Worm (Caenorhabditis elegans) whole organism, mixed stage, embryonic: Measurements from ENCODE around the gene ZK507.1.

Experiments used
- M03D4.4 ChIP-seq: sonication (generic microtip); optimal IDR thresholded peaks from 2 replicates; lab custom pipeline; 2017; ENCODE audit warnings: mild to moderate bottlenecking, missing genetic modification characterization, missing compliant biosample characterization
- bed-3 ChIP-seq: fragments of 200-800 bp; sonication (Bioruptor generic); optimal IDR thresholded peaks from 3 replicates; lab custom pipeline; 2018; ENCODE audit warnings: mild to moderate bottlenecking, missing genetic modification characterization, moderate library complexity, missing compliant biosample characterization
- blmp-1 ChIP-seq: fragments of 150-350 bp; optimal IDR thresholded peaks from 2 replicates; lab custom pipeline; 2014; ENCODE audit warnings: missing biosample characterization, missing genetic modification characterization
- ceh-43 ChIP-seq: fragments of 200-800 bp; sonication (Bioruptor generic); optimal IDR thresholded peaks from 2 replicates; lab custom pipeline; 2018; ENCODE audit warnings: mild to moderate bottlenecking, missing genetic modification characterization, moderate library complexity, missing compliant biosample characterization
- ceh-83 ChIP-seq: fragments of 200-800 bp; sonication (Bioruptor generic); optimal IDR thresholded peaks from 2 replicates; lab custom pipeline; 2018; ENCODE audit warnings: mild to moderate bottlenecking, missing genetic modification characterization, missing compliant biosample characterization
- ces-1 ChIP-seq: fragments of 150-350 bp; optimal IDR thresholded peaks from 2 replicates; lab custom pipeline; 2014; ENCODE audit warnings: missing biosample characterization, missing genetic modification reagents, missing genetic modification characterization
- cnd-1 ChIP-seq: fragments of 200-800 bp; sonication (Bioruptor generic); optimal IDR thresholded peaks from 2 replicates; lab custom pipeline; 2018; ENCODE audit warnings: mild to moderate bottlenecking, missing genetic modification characterization, missing compliant biosample characterization
- drap-1 ChIP-seq: fragments of 200-800 bp; sonication (Bioruptor generic); optimal IDR thresholded peaks from 3 replicates; lab custom pipeline; 2018; ENCODE audit warnings: mild to moderate bottlenecking, missing genetic modification characterization, missing compliant biosample characterization
- elt-1 ChIP-seq: sonication (generic microtip); optimal IDR thresholded peaks from 2 replicates; lab custom pipeline; 2017; ENCODE audit warnings: missing genetic modification characterization, mild to moderate bottlenecking, missing compliant biosample characterization, antibody characterized with exemption, moderate library complexity, borderline replicate concordance; ENCODE audit not compliant: insufficient read depth
- elt-3 ChIP-seq: fragments of 150-350 bp; optimal IDR thresholded peaks from 2 replicates; lab custom pipeline; 2014; ENCODE audit warnings: missing biosample characterization, missing genetic modification characterization
- flh-1 ChIP-seq: fragments of 200-800 bp; sonication (Bioruptor generic); optimal IDR thresholded peaks from 2 replicates; lab custom pipeline; 2018; ENCODE audit warnings: mild to moderate bottlenecking, missing genetic modification characterization, moderate library complexity, missing compliant biosample characterization
- lin-13 ChIP-seq: fragments of 150-350 bp; optimal IDR thresholded peaks from 2 replicates; lab custom pipeline; 2014; ENCODE audit warnings: missing biosample characterization, missing genetic modification characterization
- lsy-2 ChIP-seq: fragments of 150-350 bp; optimal IDR thresholded peaks from 2 replicates; lab custom pipeline; 2014; ENCODE audit warnings: missing biosample characterization, missing genetic modification characterization
- mep-1 ChIP-seq: fragments of 150-350 bp; optimal IDR thresholded peaks from 2 replicates; lab custom pipeline; 2017; ENCODE audit warnings: missing biosample characterization, missing genetic modification reagents, missing genetic modification characterization, inconsistent platforms
- mls-2 ChIP-seq: sonication (generic microtip); optimal IDR thresholded peaks from 2 replicates; lab custom pipeline; 2016; ENCODE audit warnings: mild to moderate bottlenecking, missing genetic modification characterization, moderate library complexity, missing compliant biosample characterization
- nhr-12 ChIP-seq: fragments of 150-350 bp; optimal IDR thresholded peaks from 2 replicates; lab custom pipeline; 2014; ENCODE audit warnings: missing biosample characterization, missing genetic modification characterization
- nhr-2 ChIP-seq: fragments of 150-350 bp; optimal IDR thresholded peaks from 2 replicates; lab custom pipeline; 2014; ENCODE audit warnings: missing biosample characterization, missing genetic modification characterization
- nhr-237 ChIP-seq: fragments of 150-350 bp; optimal IDR thresholded peaks from 2 replicates; lab custom pipeline; 2014; ENCODE audit warnings: missing biosample characterization, missing genetic modification characterization
- nhr-28 ChIP-seq: fragments of 150-350 bp; optimal IDR thresholded peaks from 2 replicates; lab custom pipeline; 2014; ENCODE audit warnings: missing biosample characterization, missing genetic modification characterization
- nhr-76 ChIP-seq: sonication (generic microtip); optimal IDR thresholded peaks from 2 replicates; lab custom pipeline; 2017; ENCODE audit warnings: missing biosample characterization, missing genetic modification characterization
- pha-4 ChIP-seq: fragments of 150-350 bp; optimal IDR thresholded peaks from 2 replicates; lab custom pipeline; 2018; ENCODE audit warnings: missing biosample characterization, missing genetic modification reagents, missing genetic modification characterization
- sem-2 ChIP-seq: fragments of 200-800 bp; sonication (Bioruptor generic); optimal IDR thresholded peaks from 2 replicates; lab custom pipeline; 2018; ENCODE audit warnings: mild to moderate bottlenecking, missing genetic modification characterization, missing compliant biosample characterization
- sptf-1 ChIP-seq: sonication (generic microtip); optimal IDR thresholded peaks from 2 replicates; lab custom pipeline; 2017; ENCODE audit warnings: mild to moderate bottlenecking, missing genetic modification characterization, moderate library complexity, missing compliant biosample characterization
- tbx-8 ChIP-seq: fragments of 200-800 bp; sonication (Bioruptor generic); optimal IDR thresholded peaks from 2 replicates; lab custom pipeline; 2018; ENCODE audit warnings: mild to moderate bottlenecking, missing genetic modification characterization, moderate library complexity, missing compliant biosample characterization
- unc-120 ChIP-seq: sonication (generic microtip); optimal IDR thresholded peaks from 2 replicates; lab custom pipeline; 2017; ENCODE audit warnings: missing genetic modification characterization, missing compliant biosample characterization; ENCODE audit not compliant: poor library complexity, severe bottlenecking
- unc-39 ChIP-seq: fragments of 150-350 bp; optimal IDR thresholded peaks from 2 replicates; lab custom pipeline; 2014; ENCODE audit warnings: missing biosample characterization, missing genetic modification characterization
- unc-62 ChIP-seq: fragments of 150-350 bp; optimal IDR thresholded peaks from 2 replicates; lab custom pipeline; 2014; ENCODE audit warnings: missing biosample characterization, missing genetic modification reagents, missing genetic modification characterization
- zip-8 ChIP-seq: fragments of 150-350 bp; optimal IDR thresholded peaks from 2 replicates; lab custom pipeline; 2014; ENCODE audit warnings: missing biosample characterization, missing genetic modification characterization

The ZK507.1 gene

DNA sequence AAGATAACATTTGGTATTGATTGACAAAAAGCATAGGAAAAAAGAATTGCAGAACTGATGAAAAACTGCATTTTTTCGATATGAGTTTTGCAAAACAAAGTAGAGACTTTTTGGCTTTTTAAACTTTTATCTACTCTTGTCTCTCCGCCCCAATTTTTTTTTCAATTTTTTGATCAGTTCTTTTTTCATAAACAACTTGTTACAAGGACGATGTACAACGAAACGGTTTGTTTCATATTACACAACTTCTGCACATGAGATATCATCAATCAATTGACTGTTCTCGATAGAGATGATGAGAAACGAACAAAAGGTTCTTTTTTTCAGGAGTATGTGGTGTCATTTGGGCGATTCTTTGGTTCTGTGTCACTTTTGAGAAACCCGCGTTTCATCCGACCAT lies 37.5 kb upstream of the ZK507.1 start, which contains the start of gene ZK512.7:
Gene ZK512.7, minus strand, starts transcription at position 101 of the 400 bp plus-strand sequence.
- TF ChIP-seq zip-8 (tag; lab: Kevin White, UChicago), result no peak
- no peak for TF ChIP-seq nhr-237 (tag; lab: Kevin White, UChicago)
- no peak for TF ChIP-seq ceh-43 (GFP tag; lab: Kevin White, UChicago)
- no peak for TF ChIP-seq elt-1 (tag; lab: Kevin White, UChicago)
- TF ChIP-seq unc-120 (tag; lab: Kevin White, UChicago), result no peak
- TF ChIP-seq flh-1 (GFP tag; lab: Kevin White, UChicago), result no peak
- TF ChIP-seq, all 35 proteins: peak for 0

DNA sequence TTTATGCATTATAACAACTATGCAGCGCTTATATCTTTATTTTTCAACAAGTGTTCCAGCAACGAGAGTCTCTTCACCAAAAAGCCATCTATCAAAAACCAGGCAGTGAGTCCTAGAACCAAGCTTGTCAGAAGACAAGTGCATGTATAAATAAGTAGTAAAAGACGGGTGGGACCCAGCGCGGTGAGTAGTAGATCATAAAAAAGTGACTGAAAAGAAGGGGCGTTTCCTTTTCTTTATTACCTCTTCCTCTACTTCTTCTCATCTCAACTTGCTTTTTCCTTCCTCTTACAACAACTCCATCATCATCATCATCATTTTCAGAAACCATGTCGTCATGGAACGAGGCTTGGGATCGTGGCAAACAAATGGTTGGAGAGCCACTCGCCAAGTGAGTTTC lies 35.5 kb upstream of the ZK507.1 start, which contains the start of gene eat-4:
Gene eat-4, plus strand, starts transcription at position 301 of the 400 bp plus-strand sequence.
- no peak for TF ChIP-seq ces-1
- no peak for TF ChIP-seq tbx-8 (GFP tag; lab: Kevin White, UChicago)
- no peak for TF ChIP-seq lin-13 (tag; lab: Kevin White, UChicago)
- TF ChIP-seq zip-8 (tag; lab: Kevin White, UChicago), result no peak
- no peak for TF ChIP-seq pha-4 (tag; lab: Kevin White, UChicago)
- TF ChIP-seq blmp-1 (tag; lab: Kevin White, UChicago), result no peak
- no peak for TF ChIP-seq mls-2 (tag; lab: Kevin White, UChicago)
- TF ChIP-seq nhr-76 (tag; lab: Kevin White, UChicago), result no peak
- no peak for TF ChIP-seq mep-1
- no peak for TF ChIP-seq lsy-2 (tag; lab: Kevin White, UChicago)
- TF ChIP-seq nhr-28, result no peak
- TF ChIP-seq elt-1 (tag; lab: Kevin White, UChicago), result no peak
- TF ChIP-seq unc-120 (tag; lab: Kevin White, UChicago), result no peak

DNA sequence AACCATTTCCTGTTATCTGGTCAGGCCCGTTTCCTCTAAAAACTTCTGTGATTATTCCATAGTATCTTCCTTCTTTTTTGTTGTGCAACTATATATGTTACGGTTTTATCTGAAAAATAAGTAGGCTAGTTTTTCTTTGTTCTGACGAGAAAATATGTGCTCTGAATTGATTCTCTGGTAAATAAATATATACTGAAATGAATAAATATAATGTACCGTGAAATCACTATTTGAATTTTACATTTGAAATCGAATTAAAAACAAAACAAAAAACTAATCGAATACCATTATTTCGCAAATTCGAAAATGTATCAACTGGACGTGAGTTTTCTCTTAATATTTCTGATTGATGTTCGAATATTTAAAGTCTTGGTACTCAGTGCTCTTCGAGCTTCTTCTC lies 29.5 kb upstream of the ZK507.1 start, which contains the start of gene ZK512.10:
Gene ZK512.10, plus strand, starts transcription at position 301 of the 400 bp plus-strand sequence.
- TF ChIP-seq sem-2 (GFP tag; lab: Kevin White, UChicago) (no peak), unc-120 (tag; lab: Kevin White, UChicago) (no peak), unc-39 (tag; lab: Kevin White, UChicago) (no peak), nhr-12 (tag; lab: Kevin White, UChicago) (no peak), nhr-76 (tag; lab: Kevin White, UChicago) (no peak), M03D4.4 (tag; lab: Kevin White, UChicago) (no peak), nhr-2 (tag; lab: Kevin White, UChicago) (no peak), mls-2 (tag; lab: Kevin White, UChicago) (no peak), ceh-83 (GFP tag; lab: Kevin White, UChicago) (no peak), drap-1 (GFP tag; lab: Kevin White, UChicago) (no peak), tbx-8 (GFP tag; lab: Kevin White, UChicago) (no peak), lsy-2 (tag; lab: Kevin White, UChicago) (no peak), sptf-1 (tag; lab: Kevin White, UChicago) (no peak), flh-1 (GFP tag; lab: Kevin White, UChicago) (no peak), elt-3 (tag; lab: Kevin White, UChicago) (no peak), blmp-1 (tag; lab: Kevin White, UChicago) (no peak), nhr-28 (no peak), zip-8 (tag; lab: Kevin White, UChicago) (no peak), mep-1 (no peak), bed-3 (GFP tag; lab: Kevin White, UChicago) (no peak)

DNA sequence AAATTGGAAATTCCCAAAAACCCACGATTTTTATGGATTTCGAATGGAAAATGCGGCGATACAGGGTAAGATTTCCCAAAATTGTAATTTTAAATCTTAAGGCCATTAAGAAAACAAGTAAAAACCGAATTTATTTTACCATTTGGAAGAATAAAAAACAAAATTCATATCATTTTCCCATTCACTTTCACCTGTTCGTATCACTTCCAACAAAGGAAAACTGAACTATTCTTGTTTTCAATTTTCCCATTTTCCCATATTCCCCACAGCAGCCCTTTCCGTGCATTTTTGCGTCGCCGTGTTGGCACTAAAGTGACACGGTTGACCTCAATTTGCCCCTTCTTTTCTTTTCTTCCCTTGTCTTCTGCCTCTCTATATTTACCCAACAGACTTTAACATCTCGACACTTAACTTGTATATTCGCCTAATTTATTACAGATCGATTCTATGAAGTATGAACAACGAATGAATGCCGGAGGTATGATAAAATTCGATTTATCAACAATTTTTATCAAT lies 24.7 kb upstream of the ZK507.1 start, which contains the start of gene sec-16A.1:
Gene sec-16A.1, plus strand, starts transcription at position 51 of the 516 bp plus-strand sequence.
- TF ChIP-seq mls-2 (tag; lab: Kevin White, UChicago), result no peak
- no peak for TF ChIP-seq zip-8 (tag; lab: Kevin White, UChicago)
- TF ChIP-seq bed-3 (GFP tag; lab: Kevin White, UChicago), result no peak
- no peak for TF ChIP-seq ces-1
- TF ChIP-seq nhr-237 (tag; lab: Kevin White, UChicago), result no peak
- no peak for TF ChIP-seq tbx-8 (GFP tag; lab: Kevin White, UChicago)
- peak; percentile 8 for TF ChIP-seq lsy-2 (tag; lab: Kevin White, UChicago)
- no peak for TF ChIP-seq M03D4.4 (tag; lab: Kevin White, UChicago)
- no peak for TF ChIP-seq sem-2 (GFP tag; lab: Kevin White, UChicago)
- TF ChIP-seq nhr-2 (tag; lab: Kevin White, UChicago), result peak; percentile 65
- no peak for TF ChIP-seq cnd-1 (tag; lab: Kevin White, UChicago)
- no peak for TF ChIP-seq mep-1
- no peak for TF ChIP-seq unc-62 (GFP tag; lab: Kevin White, UChicago)
- TF ChIP-seq ceh-43 (GFP tag; lab: Kevin White, UChicago), result no peak
- TF ChIP-seq unc-39 (tag; lab: Kevin White, UChicago), result no peak
- no peak for TF ChIP-seq lin-13 (tag; lab: Kevin White, UChicago)
- no peak for TF ChIP-seq pha-4 (tag; lab: Kevin White, UChicago)
- TF ChIP-seq, all 35 proteins: peak for 2
